Worm (Caenorhabditis elegans): Measurements from ENCODE around the gene scl-10.

Gene scl-10

ce11 chrIV:13079119-13079518 lies 30.9 kb downstream of the scl-10 start, which contains the start of gene C39E9.8:
C39E9.8 (plus strand) TSS chrIV:13079446.
- TF ChIP-seq hlh-1 (tag; optimal IDR thresholded peaks at IDR 0.05) (no peak), pha-4 (tag; optimal IDR thresholded peaks at IDR 0.05) (no peak), ces-1 (GFP tag; optimal IDR thresholded peaks at IDR 0.05) (no peak)

ce11 chrIV:13080185-13080584 lies 31.9 kb downstream of the scl-10 start:
- TF ChIP-seq cnd-1 (tag; optimal IDR thresholded peaks at IDR 0.05) (no peak), unc-39 (tag; optimal IDR thresholded peaks at IDR 0.05) (no peak), unc-120 (tag; optimal IDR thresholded peaks at IDR 0.05; ENCODE audit: poor library complexity, severe bottlenecking) (no peak), nhr-2 (tag; optimal IDR thresholded peaks at IDR 0.05) (no peak), ham-2 (GFP tag; optimal IDR thresholded peaks at IDR 0.05) (no peak), zip-8 (tag; optimal IDR thresholded peaks at IDR 0.05) (no peak), ceh-83 (GFP tag; optimal IDR thresholded peaks at IDR 0.05) (no peak), nhr-12 (tag; optimal IDR thresholded peaks at IDR 0.05) (no peak), bed-3 (GFP tag; optimal IDR thresholded peaks at IDR 0.05) (no peak), nhr-28 (tag; optimal IDR thresholded peaks at IDR 0.05) (no peak), mep-1 (tag; optimal IDR thresholded peaks at IDR 0.05) (no peak)

DNA sequence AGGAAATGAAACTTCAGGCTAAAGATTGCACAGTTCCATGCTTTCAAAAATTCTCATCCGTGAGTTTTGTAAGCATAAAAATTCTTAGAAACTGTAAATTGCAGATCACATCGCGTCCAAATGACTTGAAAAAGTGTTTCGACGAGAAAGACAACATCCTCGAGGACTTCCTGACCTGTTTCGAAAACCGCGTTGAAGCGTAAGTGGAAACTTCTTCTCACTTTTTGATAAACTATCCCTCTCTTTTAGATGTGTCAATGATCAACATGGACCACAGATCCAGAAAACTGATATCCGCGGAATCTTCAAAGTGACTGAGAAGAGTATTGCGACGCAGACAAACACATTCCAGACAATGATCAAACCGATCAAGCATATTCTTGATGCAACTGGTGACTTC lies 32.6 kb downstream of the scl-10 start:
- TF ChIP-seq tbx-8 (GFP tag; optimal IDR thresholded peaks at IDR 0.05) (no peak), ham-2 (GFP tag; optimal IDR thresholded peaks at IDR 0.05) (no peak)

DNA sequence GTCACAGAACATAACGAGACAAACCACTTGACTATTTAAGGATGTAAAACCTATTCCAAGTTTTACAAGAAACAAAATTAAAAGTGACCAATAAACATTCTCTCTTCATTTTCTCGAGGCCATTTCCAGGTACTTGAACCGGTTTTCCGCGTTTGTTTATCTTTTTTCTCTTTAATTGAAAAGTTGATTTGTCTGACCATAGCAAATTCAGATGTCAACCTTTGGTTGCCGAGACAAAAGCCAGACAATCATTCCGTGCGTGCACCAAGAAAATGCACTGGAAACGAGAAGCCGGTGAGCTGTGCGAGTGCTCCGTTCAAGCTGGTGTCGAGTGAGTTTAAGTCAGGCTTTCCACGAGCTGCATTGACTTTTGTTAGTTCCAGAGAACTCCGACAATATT lies 33.8 kb downstream of the scl-10 start:
- no peak for TF ChIP-seq ces-1 (GFP tag; optimal IDR thresholded peaks at IDR 0.05)
- TF ChIP-seq zip-8 (tag; optimal IDR thresholded peaks at IDR 0.05), result no peak
- no peak for TF ChIP-seq nhr-2 (tag; optimal IDR thresholded peaks at IDR 0.05)
- no peak for TF ChIP-seq sem-2 (GFP tag; optimal IDR thresholded peaks at IDR 0.05)
- no peak for TF ChIP-seq hlh-1 (tag; optimal IDR thresholded peaks at IDR 0.05)

DNA sequence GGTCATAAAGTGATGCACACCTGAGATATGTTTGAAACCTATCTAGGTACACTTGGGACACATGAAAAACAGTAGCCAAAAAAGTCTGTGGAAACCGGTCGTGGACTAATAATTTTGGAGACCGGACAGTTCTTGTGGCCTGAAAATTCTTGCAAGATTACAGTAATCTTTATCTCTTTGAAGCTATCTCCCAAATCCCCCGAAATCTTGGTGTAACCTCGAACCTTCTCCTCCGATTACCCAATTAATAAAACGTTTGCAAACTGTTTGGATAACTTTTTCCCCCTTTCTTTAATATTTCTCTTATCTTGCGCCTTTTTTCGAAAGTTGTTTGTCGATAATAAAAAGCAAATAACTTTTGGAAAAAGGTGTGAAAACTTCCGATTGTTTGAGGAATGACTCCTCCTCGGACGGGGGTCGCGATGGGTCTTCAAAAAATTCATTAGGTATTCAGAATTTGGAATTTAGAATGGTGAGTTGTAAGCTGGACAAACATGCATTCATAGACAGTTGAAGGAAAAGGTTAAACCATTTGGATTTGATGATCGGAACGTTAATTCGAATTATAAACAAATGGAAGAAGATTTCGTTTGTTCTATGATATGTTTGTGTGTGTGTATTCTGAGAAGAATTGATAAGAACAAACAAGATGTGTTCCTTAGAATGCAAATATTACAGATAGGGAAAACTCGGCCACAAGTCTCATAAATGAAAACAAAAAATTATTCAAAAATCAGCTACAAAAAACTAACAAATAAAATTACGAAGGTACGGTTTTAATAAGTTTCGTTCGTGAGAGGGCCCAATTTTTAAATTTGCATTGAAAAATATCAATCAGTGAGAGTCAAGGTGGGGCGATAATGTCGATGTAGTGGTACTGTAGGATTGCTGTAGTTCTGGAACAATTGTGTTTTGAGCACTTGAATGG lies 34.8 kb downstream of the scl-10 start:
- TF ChIP-seq unc-120 (tag; optimal IDR thresholded peaks at IDR 0.05; ENCODE audit: poor library complexity, severe bottlenecking), result no peak
- TF ChIP-seq unc-39 (tag; optimal IDR thresholded peaks at IDR 0.05), result no peak
- TF ChIP-seq unc-62 (GFP tag; optimal IDR thresholded peaks at IDR 0.05), result no peak
- TF ChIP-seq ceh-39 (tag; optimal IDR thresholded peaks at IDR 0.05), result no peak
- TF ChIP-seq pha-4 (tag; optimal IDR thresholded peaks at IDR 0.05), result no peak
- no peak for TF ChIP-seq ces-1 (GFP tag; optimal IDR thresholded peaks at IDR 0.05)
- no peak for TF ChIP-seq nhr-2 (tag; optimal IDR thresholded peaks at IDR 0.05)
- TF ChIP-seq ceh-43 (GFP tag; optimal IDR thresholded peaks at IDR 0.05), result no peak
- TF ChIP-seq M03D4.4 (tag; optimal IDR thresholded peaks at IDR 0.05), result no peak
- no peak for TF ChIP-seq snpc-4 (tag; optimal IDR thresholded peaks at IDR 0.05)
- TF ChIP-seq lin-13 (tag; optimal IDR thresholded peaks at IDR 0.05), result no peak
- no peak for TF ChIP-seq ztf-11 (tag; optimal IDR thresholded peaks at IDR 0.05)
- no peak for TF ChIP-seq zip-8 (tag; optimal IDR thresholded peaks at IDR 0.05)
- no peak for TF ChIP-seq elt-3 (tag; optimal IDR thresholded peaks at IDR 0.05)
- no peak for TF ChIP-seq lin-32 (GFP tag; optimal IDR thresholded peaks at IDR 0.05)
- no peak for TF ChIP-seq sptf-1 (tag; optimal IDR thresholded peaks at IDR 0.05)

DNA sequence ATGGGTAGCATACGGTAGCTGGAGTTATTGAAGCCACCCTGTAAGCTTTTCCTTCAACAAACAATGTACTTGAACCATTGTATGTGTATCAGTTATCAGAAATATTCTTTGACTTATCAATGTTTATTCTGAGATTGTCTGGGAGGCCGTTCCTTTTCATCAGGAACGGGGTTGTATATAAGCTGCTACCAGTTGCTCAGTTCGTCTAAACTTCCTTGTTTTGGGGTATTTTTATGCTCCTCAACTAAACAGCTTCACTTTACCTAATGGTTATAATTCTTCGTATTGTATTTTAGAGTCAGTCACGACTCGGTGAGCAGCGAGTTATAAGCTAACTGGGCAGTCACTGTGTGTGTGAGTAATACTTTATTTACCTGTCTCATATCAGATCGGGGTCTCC lies 37.4 kb downstream of the scl-10 start:
- TF ChIP-seq ceh-83 (GFP tag; optimal IDR thresholded peaks at IDR 0.05) (no peak), nhr-2 (tag; optimal IDR thresholded peaks at IDR 0.05) (no peak), nhr-12 (tag; optimal IDR thresholded peaks at IDR 0.05) (no peak), hlh-1 (tag; optimal IDR thresholded peaks at IDR 0.05) (no peak), ceh-39 (tag; optimal IDR thresholded peaks at IDR 0.05) (no peak), sem-2 (GFP tag; optimal IDR thresholded peaks at IDR 0.05) (no peak), mls-2 (tag; optimal IDR thresholded peaks at IDR 0.05) (no peak)

- no peak for TF ChIP-seq nhr-76 (tag; optimal IDR thresholded peaks at IDR 0.05)
- TF ChIP-seq mls-2 (tag; optimal IDR thresholded peaks at IDR 0.05), result no peak
- no peak for TF ChIP-seq sptf-1 (tag; optimal IDR thresholded peaks at IDR 0.05)
- no peak for TF ChIP-seq mep-1 (tag; optimal IDR thresholded peaks at IDR 0.05)
- no peak for TF ChIP-seq cnd-1 (tag; optimal IDR thresholded peaks at IDR 0.05)
- no peak for TF ChIP-seq ceh-39 (tag; optimal IDR thresholded peaks at IDR 0.05)
- no peak for TF ChIP-seq pha-4 (tag; optimal IDR thresholded peaks at IDR 0.05)
- no peak for TF ChIP-seq flh-1 (GFP tag; optimal IDR thresholded peaks at IDR 0.05)
- TF ChIP-seq unc-120 (tag; optimal IDR thresholded peaks at IDR 0.05; ENCODE audit: poor library complexity, severe bottlenecking), result no peak
- no peak for TF ChIP-seq unc-62 (GFP tag; optimal IDR thresholded peaks at IDR 0.05)
- TF ChIP-seq mab-5 (tag; optimal IDR thresholded peaks at IDR 0.05), result no peak
- TF ChIP-seq ceh-83 (GFP tag; optimal IDR thresholded peaks at IDR 0.05), result no peak
Observed at ce11 chrIV:13086705-13087104, 38.4 kb downstream of the scl-10 start, which contains the start of gene spin-2. spin-2 (plus strand) TSS chrIV:13087005.
